Worm (Caenorhabditis elegans): ENCODE data around the gene T02D1.4.

Gene T02D1.4

DNA sequence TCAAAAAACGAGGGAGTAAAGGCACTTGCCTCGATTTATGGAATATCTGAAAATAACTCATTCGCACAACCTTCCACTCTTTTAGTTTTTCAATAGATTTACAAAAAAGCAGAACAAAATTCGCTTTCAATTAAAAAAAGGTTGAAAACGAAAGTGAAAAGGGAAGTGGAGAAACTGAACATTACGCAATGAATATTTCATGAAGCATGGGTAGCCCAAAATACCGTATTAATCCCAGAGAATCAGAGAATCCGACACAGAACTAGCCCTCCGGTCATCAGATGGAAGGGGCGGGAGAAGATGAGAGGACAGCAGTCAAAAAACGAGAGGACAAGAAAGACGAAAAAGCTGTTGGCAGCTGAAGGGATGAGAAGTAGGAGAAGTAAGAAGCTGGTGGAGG is 28.1 kb upstream of the T02D1.4 start, which contains the start of gene C30H6.5:
TSS of gene C30H6.5 (plus strand) at position 301 of the 400 bp plus-strand sequence.
- TF ChIP-seq blmp-1 (tag; optimal IDR thresholded peaks at IDR 0.05): peak; percentile 82
- no peak for TF ChIP-seq unc-98 (GFP tag; IDR thresholded peaks at IDR 0.05)

DNA sequence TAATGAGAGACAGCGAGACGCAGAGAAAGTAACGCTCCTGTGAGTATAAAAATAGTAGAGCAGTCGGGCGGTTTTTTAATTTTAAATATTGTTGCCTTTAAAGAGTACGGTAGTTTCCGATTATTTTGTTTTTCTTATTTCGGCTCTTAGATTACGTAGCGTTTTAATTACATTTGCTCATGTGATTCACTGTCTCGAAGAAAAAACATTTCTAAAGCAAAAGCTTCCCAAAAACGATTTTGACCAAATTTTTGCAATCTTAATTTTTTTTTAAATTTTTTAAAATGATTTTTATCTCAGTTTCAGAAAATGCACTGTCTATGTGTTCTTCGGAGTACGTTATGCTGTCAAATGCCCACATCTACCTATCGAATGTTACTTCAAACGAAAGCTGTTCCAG is 23.4 kb upstream of the T02D1.4 start, which contains the start of gene haf-1:
TSS of gene haf-1 (plus strand) at position 301 of the 400 bp plus-strand sequence.
- TF ChIP-seq efl-1 (optimal IDR thresholded peaks at IDR 0.05) (no peak), efl-1 (GFP tag; optimal IDR thresholded peaks at IDR 0.05 in 1 of 2) (peak in 1 of 2 experiments; percentile 13), elt-3 (tag; optimal IDR thresholded peaks at IDR 0.05) (no peak), tlp-1 (tag; optimal IDR thresholded peaks at IDR 0.05) (no peak), vab-15 (tag; optimal IDR thresholded peaks at IDR 0.05) (no peak), rnt-1 (tag; optimal IDR thresholded peaks at IDR 0.05) (no peak), aly-2 (tag; optimal IDR thresholded peaks at IDR 0.05) (no peak)

DNA sequence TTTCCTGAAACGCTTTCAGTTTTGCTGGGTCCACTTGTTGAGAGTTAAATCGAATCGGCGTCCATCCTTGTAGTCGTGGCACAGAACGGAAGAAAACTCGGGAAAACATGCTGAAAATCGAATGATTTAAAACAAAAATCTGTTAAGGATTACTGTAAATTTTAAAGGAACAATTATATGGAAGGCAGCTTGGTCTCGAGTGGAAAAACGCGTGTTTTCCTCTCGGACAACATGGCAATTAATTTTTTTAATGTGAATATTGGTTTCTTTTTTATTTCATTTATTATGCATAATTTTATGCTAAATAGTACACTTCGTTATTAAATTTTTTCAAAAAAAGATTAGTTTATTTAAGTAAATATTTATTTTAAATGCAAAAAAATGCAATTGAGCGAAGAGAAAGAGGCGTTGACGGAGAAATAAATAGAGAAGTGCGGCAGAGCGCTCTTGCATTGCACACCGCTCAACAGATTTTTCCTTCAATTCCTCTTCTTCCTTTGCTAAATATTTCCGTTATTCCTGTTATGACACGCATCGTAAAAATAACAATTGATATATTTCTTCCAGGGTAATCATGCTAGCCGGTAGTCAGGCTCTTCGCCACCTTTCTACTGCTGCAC is 19.4 kb upstream of the T02D1.4 start, which contains the start of the genes C30H6.9 and dlat-2:
TSS of gene C30H6.9 (minus strand) at position 110 of the 620 bp plus-strand sequence.
TSS of gene dlat-2 (plus strand) at position 566 of the 620 bp plus-strand sequence.
- TF ChIP-seq efl-3 (GFP tag; optimal IDR thresholded peaks at IDR 0.05) (no peak), dpl-1 (GFP tag; optimal IDR thresholded peaks at IDR 0.05) (peak in 2 of 3 experiments; percentile 21 to 49), lsy-2 (tag; optimal IDR thresholded peaks at IDR 0.05) (peak; percentile 19 to 50), efl-1 (optimal IDR thresholded peaks at IDR 0.05) (peak; percentile 20 to 25), efl-1 (GFP tag; optimal IDR thresholded peaks at IDR 0.05 in 1 of 2) (peak in 1 of 2 experiments; percentile 35), hlh-17 (GFP tag; optimal IDR thresholded peaks at IDR 0.05; ENCODE audit: borderline replicate concordance) (no peak), C16A3.4 (tag; optimal IDR thresholded peaks at IDR 0.05) (peak; percentile 11), skn-1 (tag; optimal IDR thresholded peaks at IDR 0.05) (peak; percentile 3), aly-2 (tag; optimal IDR thresholded peaks at IDR 0.05) (no peak), lin-15B (tag; optimal IDR thresholded peaks at IDR 0.05) (peak; percentile 13), lin-35 (GFP tag; optimal IDR thresholded peaks at IDR 0.05) (peak; percentile 24 to 47), ceh-8 (GFP tag; optimal IDR thresholded peaks at IDR 0.05) (no peak), nhr-20 (tag; optimal IDR thresholded peaks at IDR 0.05) (peak; percentile 22), snu-23 (GFP tag; optimal IDR thresholded peaks at IDR 0.05) (peak; percentile 15), blmp-1 (tag; optimal IDR thresholded peaks at IDR 0.05) (peak; percentile 46), nhr-90 (tag; optimal IDR thresholded peaks at IDR 0.05; ENCODE audit: poor library complexity) (peak; percentile 9), ztf-11 (tag; optimal IDR thresholded peaks at IDR 0.05) (no peak), nhr-47 (tag; optimal IDR thresholded peaks at IDR 0.05) (peak; percentile 24)

DNA sequence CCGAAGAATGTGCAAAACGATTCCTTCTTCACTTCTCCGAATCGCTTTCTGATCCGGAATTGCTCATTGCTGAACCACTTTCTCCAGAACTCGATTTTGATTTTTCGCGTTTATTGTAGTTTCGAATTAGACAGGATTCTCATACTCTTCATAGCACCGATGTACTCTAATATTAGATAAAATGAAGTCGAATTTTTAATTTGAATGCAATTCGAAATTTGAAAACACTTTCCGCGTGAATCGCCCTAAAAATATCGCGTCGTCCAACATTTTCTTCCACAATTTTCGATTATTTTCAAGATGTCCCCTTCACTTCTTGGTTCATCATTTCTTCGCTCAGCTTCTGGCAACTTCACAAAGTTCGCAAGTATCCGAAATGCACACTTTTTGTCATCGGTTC is 17.5 kb upstream of the T02D1.4 start, which contains the start of gene C30H6.8:
TSS of gene C30H6.8 (plus strand) at position 301 of the 400 bp plus-strand sequence.
- TF ChIP-seq zag-1 (tag; optimal IDR thresholded peaks at IDR 0.05): no peak
- no peak for TF ChIP-seq rnt-1 (tag; optimal IDR thresholded peaks at IDR 0.05)
- TF ChIP-seq irx-1 (tag; optimal IDR thresholded peaks at IDR 0.05): no peak
- no peak for TF ChIP-seq ceh-63 (GFP tag; optimal IDR thresholded peaks at IDR 0.05)
- TF ChIP-seq nhr-20 (tag; optimal IDR thresholded peaks at IDR 0.05): no peak
- TF ChIP-seq unc-62 (GFP tag; optimal IDR thresholded peaks at IDR 0.05): no peak

DNA sequence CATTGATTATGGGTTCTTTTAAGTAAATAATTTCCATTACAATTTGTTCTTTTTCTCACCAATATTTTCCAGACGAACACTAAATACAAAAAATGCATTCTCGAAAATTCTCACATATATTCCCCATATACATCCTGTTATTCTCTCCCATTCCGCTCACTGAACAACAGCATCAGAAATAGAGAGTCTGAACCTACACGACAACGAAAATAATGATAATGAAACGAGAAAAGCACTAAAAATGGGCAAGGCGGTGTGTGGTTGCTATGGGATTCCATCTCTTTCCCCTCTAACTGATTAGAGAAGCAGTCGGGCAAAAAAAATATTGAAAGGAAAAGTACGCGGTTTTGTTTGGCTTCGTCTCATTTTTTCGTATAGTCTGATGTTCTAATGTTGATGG is 16.5 kb upstream of the T02D1.4 start, which contains the start of gene C30H6.12:
TSS of gene C30H6.12 (plus strand) at position 301 of the 400 bp plus-strand sequence.
- TF ChIP-seq ztf-4 (tag; optimal IDR thresholded peaks at IDR 0.05): no peak
- TF ChIP-seq sptf-1 (tag; optimal IDR thresholded peaks at IDR 0.05): no peak
- TF ChIP-seq isw-1 (GFP tag; IDR thresholded peaks at IDR 0.05): no peak
- no peak for TF ChIP-seq nhr-19 (GFP tag; conservative IDR thresholded peaks at IDR 0.05)
- TF ChIP-seq nhr-77 (tag; optimal IDR thresholded peaks at IDR 0.05): no peak
- no peak for TF ChIP-seq alr-1 (tag; optimal IDR thresholded peaks at IDR 0.05; ENCODE audit: borderline replicate concordance)
- no peak for TF ChIP-seq jun-1 (tag; optimal IDR thresholded peaks at IDR 0.05)
- TF ChIP-seq nhr-85 (tag): no peak
- TF ChIP-seq egl-13 (tag; optimal IDR thresholded peaks at IDR 0.05): no peak
- TF ChIP-seq skn-1 (tag; optimal IDR thresholded peaks at IDR 0.05): no peak
- no peak for TF ChIP-seq lin-15B (tag; optimal IDR thresholded peaks at IDR 0.05)
- no peak for TF ChIP-seq efl-1 (optimal IDR thresholded peaks at IDR 0.05)
- TF ChIP-seq efl-1 (GFP tag; optimal IDR thresholded peaks at IDR 0.05 in 1 of 2): no peak
- TF ChIP-seq tlp-1 (tag; optimal IDR thresholded peaks at IDR 0.05): no peak
- no peak for TF ChIP-seq lin-39 (tag; optimal IDR thresholded peaks at IDR 0.05)
- TF ChIP-seq nhr-11 (tag; optimal IDR thresholded peaks at IDR 0.05): no peak
- TF ChIP-seq swsn-7 (tag; optimal IDR thresholded peaks at IDR 0.05): no peak
- no peak for TF ChIP-seq zag-1 (tag; optimal IDR thresholded peaks at IDR 0.05)
- TF ChIP-seq nhr-28 (tag; optimal IDR thresholded peaks at IDR 0.05): no peak
- no peak for TF ChIP-seq C34B4.2 (tag; optimal IDR thresholded peaks at IDR 0.05)

Measured in whole organism, L1 larva.